Worm (Caenorhabditis elegans): ENCODE data around the gene stdh-4.

ce11 chrV:8565075-8565474 is 16.0 kb downstream of the stdh-4 start, which contains the start of gene F25G6.8:
- TF ChIP-seq hmg-4 (GFP tag; optimal IDR thresholded peaks at IDR 0.05), result no peak
- TF ChIP-seq flt-1 (GFP tag; IDR thresholded peaks at IDR 0.05), result no peak
- no peak for TF ChIP-seq ama-1 (optimal IDR thresholded peaks at IDR 0.05)
- no peak for TF ChIP-seq pes-1 (GFP tag; IDR thresholded peaks at IDR 0.05)
